Fruit fly (Drosophila melanogaster) whole organism, embryonic: Measurements from ENCODE around the gene Alp13.
A peak's percentile ranks its signal among the peaks of the same experiment; 100 is the strongest.

ENCODE experiments used
- Abd-B ChIP-seq: fragments of 200-800 bp; sonication (Bioruptor generic); optimal IDR thresholded peaks from 2 replicates; lab custom pipeline; 2018; ENCODE audit warnings: missing biosample characterization, mild to moderate bottlenecking, missing genetic modification characterization, moderate library complexity
- CG10274 ChIP-seq: fragments of 200-800 bp; sonication (Bioruptor generic); optimal IDR thresholded peaks from 3 replicates; lab custom pipeline; 2017; ENCODE audit warnings: missing biosample characterization, mild to moderate bottlenecking, missing genetic modification characterization
- CG10565 ChIP-seq: fragments of 200-800 bp; sonication (Bioruptor generic); optimal IDR thresholded peaks from 3 replicates; lab custom pipeline; 2016; ENCODE audit warnings: missing biosample characterization, mild to moderate bottlenecking, missing genetic modification characterization
- CG10654 ChIP-seq: fragments of 200-800 bp; sonication (Bioruptor generic); optimal IDR thresholded peaks from 2 replicates; lab custom pipeline; 2016; ENCODE audit warnings: missing biosample characterization, missing genetic modification characterization
- CG11085 ChIP-seq: fragments of 200-800 bp; sonication (Bioruptor generic); IDR thresholded peaks from 2 replicates; pipeline ENCODE4 v1.3.6; 2022; ENCODE audit warnings: missing biosample characterization, missing genetic modification characterization
- CG11696 ChIP-seq: fragments of 200-800 bp; sonication (Bioruptor generic); IDR thresholded peaks from 2 replicates; pipeline ENCODE4 v1.3.6; 2022; ENCODE audit warnings: missing biosample characterization, missing genetic modification characterization
- CG12659 ChIP-seq: fragments of 200-800 bp; sonication (Bioruptor generic); optimal IDR thresholded peaks from 3 replicates; lab custom pipeline; 2017; ENCODE audit warnings: mild to moderate bottlenecking, missing biosample characterization, missing genetic modification reagents, missing genetic modification characterization
- CG13775 ChIP-seq: fragments of 200-800 bp; sonication (Bioruptor generic); optimal IDR thresholded peaks from 3 replicates; lab custom pipeline; 2017; ENCODE audit warnings: missing biosample characterization, mild to moderate bottlenecking, missing genetic modification characterization
- CG13894 ChIP-seq: fragments of 200-800 bp; sonication (Bioruptor generic); optimal IDR thresholded peaks from 3 replicates; lab custom pipeline; 2018; ENCODE audit warnings: missing biosample characterization, mild to moderate bottlenecking, missing genetic modification characterization, moderate library complexity
- CG1529 ChIP-seq: fragments of 200-800 bp; sonication (Bioruptor generic); optimal IDR thresholded peaks from 3 replicates; lab custom pipeline; 2018; ENCODE audit warnings: missing biosample characterization, missing genetic modification characterization
- CG17568 ChIP-seq: fragments of 200-800 bp; sonication (Bioruptor generic); optimal IDR thresholded peaks from 2 replicates; lab custom pipeline; 2018; ENCODE audit warnings: missing biosample characterization, mild to moderate bottlenecking, missing genetic modification characterization, moderate library complexity
- CG17612 ChIP-seq: fragments of 200-800 bp; sonication (Bioruptor generic); IDR thresholded peaks from 2 replicates; pipeline ENCODE4 v1.3.6; 2022; ENCODE audit warnings: missing biosample characterization, missing genetic modification characterization
- CG17912 ChIP-seq: fragments of 200-800 bp; sonication (Bioruptor generic); optimal IDR thresholded peaks from 2 replicates; lab custom pipeline; 2018; ENCODE audit warnings: missing biosample characterization, mild to moderate bottlenecking, missing genetic modification characterization
- CG2712 ChIP-seq: fragments of 200-800 bp; optimal IDR thresholded peaks from 3 replicates; lab custom pipeline; 2019; ENCODE audit warnings: missing biosample characterization, mild to moderate bottlenecking, missing genetic modification characterization, moderate library complexity
- CG31365 ChIP-seq: fragments of 200-800 bp; sonication (Bioruptor generic); optimal IDR thresholded peaks from 2 replicates; lab custom pipeline; 2018; ENCODE audit warnings: missing biosample characterization, mild to moderate bottlenecking, missing genetic modification characterization
- CG34422 ChIP-seq: fragments of 200-800 bp; sonication (Bioruptor generic); IDR thresholded peaks from 3 replicates; pipeline ENCODE4 v1.3.6; 2022; ENCODE audit warnings: missing biosample characterization, missing genetic modification characterization
- CG4617 ChIP-seq: fragments of 200-800 bp; sonication (Bioruptor generic); optimal IDR thresholded peaks from 3 replicates; lab custom pipeline; 2016; ENCODE audit warnings: missing biosample characterization, missing genetic modification characterization, borderline replicate concordance
- CG4730 ChIP-seq: fragments of 200-800 bp; sonication (Bioruptor generic); IDR thresholded peaks from 2 replicates; pipeline ENCODE4 v1.3.6; 2022; ENCODE audit warnings: missing biosample characterization, missing genetic modification characterization
- CG6689 ChIP-seq: fragments of 200-800 bp; sonication (Bioruptor generic); IDR thresholded peaks from 2 replicates; pipeline ENCODE4 v1.3.6; 2022; ENCODE audit warnings: missing biosample characterization, missing genetic modification characterization
- CG6765 ChIP-seq: fragments of 200-800 bp; sonication (Bioruptor generic); optimal IDR thresholded peaks from 3 replicates; lab custom pipeline; 2017; ENCODE audit warnings: missing biosample characterization, mild to moderate bottlenecking, missing genetic modification characterization
- CG9437 ChIP-seq: fragments of 200-800 bp; sonication (Bioruptor generic); optimal IDR thresholded peaks from 2 replicates; lab custom pipeline; 2018; ENCODE audit warnings: missing biosample characterization, mild to moderate bottlenecking, missing genetic modification characterization
- CG9876 ChIP-seq: fragments of 200-800 bp; sonication (Bioruptor generic); optimal IDR thresholded peaks from 2 replicates; lab custom pipeline; 2016; ENCODE audit warnings: missing biosample characterization, missing genetic modification characterization
- Camta ChIP-seq: fragments of 200-800 bp; sonication (Bioruptor generic); optimal IDR thresholded peaks from 2 replicates; lab custom pipeline; 2016; ENCODE audit warnings: missing biosample characterization, missing genetic modification characterization
- CoRest ChIP-seq: fragments of 200-800 bp; sonication (Bioruptor generic); optimal IDR thresholded peaks from 3 replicates; lab custom pipeline; 2018; ENCODE audit warnings: missing biosample characterization, mild to moderate bottlenecking, missing genetic modification characterization, moderate library complexity
- Dref ChIP-seq: fragments of 200-800 bp; sonication (Bioruptor generic); IDR thresholded peaks from 2 replicates; pipeline ENCODE4 v1.3.6; 2022; ENCODE audit warnings: missing biosample characterization, missing genetic modification characterization
- HLH3B ChIP-seq: fragments of 200-800 bp; sonication (Bioruptor generic); IDR thresholded peaks from 2 replicates; pipeline ENCODE4 v1.3.6; 2022; ENCODE audit warnings: missing biosample characterization, missing genetic modification characterization
- HLH54F ChIP-seq: fragments of 200-800 bp; sonication (Bioruptor generic); optimal IDR thresholded peaks from 3 replicates; lab custom pipeline; 2016; ENCODE audit warnings: missing biosample characterization, missing genetic modification characterization
- Hand ChIP-seq: fragments of 200-800 bp; sonication (Bioruptor generic); optimal IDR thresholded peaks from 2 replicates; lab custom pipeline; 2017; ENCODE audit warnings: mild to moderate bottlenecking, missing biosample characterization, missing genetic modification reagents, missing genetic modification characterization
- Stat92E ChIP-seq, 3 experiments: fragments of >200 bp in 2 of 3; fragments of 200-800 bp in 1 of 3; sonication (Bioruptor generic) in 1 of 3; optimal IDR thresholded peaks; 2 replicates each; lab custom pipeline; 2017 to 2019; ENCODE audit warnings: missing biosample characterization in 3 of 3, missing genetic modification characterization in 3 of 3, mild to moderate bottlenecking in 1 of 3, moderate library complexity in 1 of 3
- Xrp1 ChIP-seq: fragments of 200-800 bp; sonication (Bioruptor generic); IDR thresholded peaks from 2 replicates; pipeline ENCODE4 v1.3.6; 2022; ENCODE audit warnings: missing biosample characterization, missing genetic modification characterization
- amos ChIP-seq: fragments of 200-800 bp; sonication (Bioruptor generic); IDR thresholded peaks from 2 replicates; pipeline ENCODE4 v1.3.6; 2022; ENCODE audit warnings: missing biosample characterization, missing genetic modification characterization; ENCODE audit not compliant: partially characterized antibody
- bbx ChIP-seq: fragments of 200-800 bp; sonication (Bioruptor generic); IDR thresholded peaks from 2 replicates; pipeline ENCODE4 v1.3.6; 2022; ENCODE audit warnings: missing biosample characterization, missing genetic modification characterization; ENCODE audit not compliant: partially characterized antibody
- bigmax ChIP-seq: fragments of 200-800 bp; sonication (Bioruptor generic); optimal IDR thresholded peaks from 2 replicates; lab custom pipeline; 2018; ENCODE audit warnings: missing biosample characterization, mild to moderate bottlenecking, missing genetic modification characterization
- crol ChIP-seq: fragments of 200-800 bp; sonication (Bioruptor generic); IDR thresholded peaks from 2 replicates; pipeline ENCODE4 v1.3.6; 2022; ENCODE audit warnings: missing biosample characterization, missing genetic modification characterization
- dan ChIP-seq: fragments of 200-800 bp; sonication (Bioruptor generic); IDR thresholded peaks from 2 replicates; pipeline ENCODE4 v1.3.6; 2022; ENCODE audit warnings: missing biosample characterization, missing genetic modification characterization
- dysf ChIP-seq: fragments of 200-800 bp; sonication (Bioruptor generic); IDR thresholded peaks from 3 replicates; pipeline ENCODE4 v1.3.6; 2022; ENCODE audit warnings: missing biosample characterization, missing genetic modification characterization
- gcm ChIP-seq: fragments of 200-800 bp; sonication (Bioruptor generic); optimal IDR thresholded peaks from 2 replicates; lab custom pipeline; 2019; ENCODE audit warnings: missing biosample characterization, mild to moderate bottlenecking, missing genetic modification characterization, moderate library complexity
- gem ChIP-seq: fragments of 200-800 bp; sonication (Bioruptor generic); optimal IDR thresholded peaks from 2 replicates; lab custom pipeline; 2019; ENCODE audit warnings: missing biosample characterization, mild to moderate bottlenecking, missing genetic modification characterization, moderate library complexity
- grn ChIP-seq: fragments of 200-800 bp; sonication (Bioruptor generic); optimal IDR thresholded peaks from 3 replicates; lab custom pipeline; 2017; ENCODE audit warnings: missing biosample characterization, missing genetic modification characterization
- gt ChIP-seq: fragments of 200-800 bp; sonication (Bioruptor generic); IDR thresholded peaks from 2 replicates; pipeline ENCODE4 v1.3.6; 2022; ENCODE audit warnings: missing biosample characterization, missing genetic modification characterization
- luna ChIP-seq: fragments of 200-800 bp; sonication (Bioruptor generic); optimal IDR thresholded peaks from 2 replicates; lab custom pipeline; 2016; ENCODE audit warnings: missing biosample characterization, missing genetic modification characterization
- maf-S ChIP-seq: fragments of 200-800 bp; sonication (Bioruptor generic); optimal IDR thresholded peaks from 2 replicates; lab custom pipeline; 2016; ENCODE audit warnings: missing biosample characterization, missing genetic modification characterization
- pb ChIP-seq: fragments of 200-800 bp; sonication (Bioruptor generic); optimal IDR thresholded peaks from 3 replicates; lab custom pipeline; 2016; ENCODE audit warnings: missing biosample characterization, missing genetic modification characterization
- rib ChIP-seq: fragments of 200-800 bp; sonication (Bioruptor generic); IDR thresholded peaks from 2 replicates; pipeline ENCODE4 v1.3.6; 2022; ENCODE audit warnings: missing biosample characterization, missing genetic modification characterization
- run ChIP-seq: fragments of 200-800 bp; sonication (Bioruptor generic); optimal IDR thresholded peaks from 3 replicates; lab custom pipeline; 2018; ENCODE audit warnings: missing biosample characterization, mild to moderate bottlenecking, missing genetic modification characterization
- sens-2 ChIP-seq: fragments of 200-800 bp; sonication (Bioruptor generic); IDR thresholded peaks from 2 replicates; pipeline ENCODE4 v1.3.6; 2022; ENCODE audit warnings: missing biosample characterization, missing genetic modification characterization
- sim ChIP-seq: fragments of 200-800 bp; sonication (Bioruptor generic); IDR thresholded peaks from 2 replicates; pipeline ENCODE4 v1.3.6; 2022; ENCODE audit warnings: missing biosample characterization, missing genetic modification characterization
- slbo ChIP-seq: fragments of 200-800 bp; sonication (Bioruptor generic); IDR thresholded peaks from 2 replicates; pipeline ENCODE4 v1.3.6; 2022; ENCODE audit warnings: missing biosample characterization, missing genetic modification characterization
- stc ChIP-seq: fragments of 200-800 bp; sonication (Bioruptor generic); IDR thresholded peaks from 2 replicates; pipeline ENCODE4 v1.3.6; 2022; ENCODE audit warnings: missing biosample characterization, missing genetic modification characterization
- usp ChIP-seq: fragments of >200 bp; optimal IDR thresholded peaks from 2 replicates; lab custom pipeline; 2017; ENCODE audit warnings: missing biosample characterization, missing genetic modification characterization
- vfl ChIP-seq: fragments of 200-800 bp; sonication (Bioruptor generic); optimal IDR thresholded peaks from 2 replicates; lab custom pipeline; 2016; ENCODE audit warnings: missing biosample characterization, missing genetic modification characterization
- vvl ChIP-seq: fragments of 200-800 bp; sonication (Bioruptor generic); IDR thresholded peaks from 2 replicates; pipeline ENCODE4 v1.3.6; 2022; ENCODE audit warnings: missing biosample characterization, missing genetic modification characterization
- yki ChIP-seq: fragments of >200 bp; optimal IDR thresholded peaks from 3 replicates; lab custom pipeline; 2018

Alp13 gene

dm6 chr3R:10111815-10112185, 36.6 kb upstream of the Alp13 start (continued):
- TF ChIP-seq HLH3B (GFP tag; lab: Robert Waterston, UW) = no peak
- no peak for TF ChIP-seq CG13775 (GFP tag; lab: Kevin White, UChicago)
- no peak for TF ChIP-seq dan (GFP tag; lab: Robert Waterston, UW)
- TF ChIP-seq usp (GFP tag; lab: Kevin White, UChicago) = no peak
- no peak for TF ChIP-seq stc (GFP tag; lab: Robert Waterston, UW)
- no peak for TF ChIP-seq CG31365 (tag; lab: Kevin White, UChicago)
- no peak for TF ChIP-seq Stat92E (GFP tag; optimal IDR thresholded peaks at IDR 0.05; lab: Kevin White, UChicago)
- no peak for TF ChIP-seq Xrp1 (GFP tag; lab: Robert Waterston, UW)
- TF ChIP-seq luna = no peak
- peak; percentile 55 for TF ChIP-seq gem (tag; lab: Kevin White, UChicago)
- no peak for TF ChIP-seq Abd-B (GFP tag; lab: Kevin White, UChicago)
- no peak for TF ChIP-seq bigmax (GFP tag; lab: Kevin White, UChicago)
- TF ChIP-seq CG9876 (GFP tag; lab: Kevin White, UChicago) = no peak
- TF ChIP-seq CG9437 (GFP tag; lab: Kevin White, UChicago) = peak; percentile 26
- TF ChIP-seq CG17912 (GFP tag; lab: Kevin White, UChicago) = no peak
- no peak for TF ChIP-seq CG10565 (GFP tag; lab: Kevin White, UChicago)
- no peak for TF ChIP-seq HLH54F (GFP tag; lab: Kevin White, UChicago)
- TF ChIP-seq CG6765 = no peak
- 0 out of 3 replicates have a peak, but pooled peaks have one; percentile 16 for TF ChIP-seq dysf (GFP tag; lab: Robert Waterston, UW)
- TF ChIP-seq CG1529 (GFP tag; lab: Kevin White, UChicago) = no peak
- no peak for TF ChIP-seq CG6689
- TF ChIP-seq CG17612 (GFP tag; lab: Robert Waterston, UW) = no peak
- no peak for TF ChIP-seq CG34422 (GFP tag; lab: Robert Waterston, UW)
- no peak for TF ChIP-seq CG11696 (GFP tag; lab: Robert Waterston, UW)
- no peak for TF ChIP-seq gcm (GFP tag; lab: Kevin White, UChicago)
- no peak for TF ChIP-seq maf-S
- TF ChIP-seq pb (GFP tag; lab: Kevin White, UChicago) = no peak
- TF ChIP-seq run (tag; lab: Kevin White, UChicago) = no peak
- no peak for TF ChIP-seq CG10274 (GFP tag; lab: Kevin White, UChicago)
- no peak for TF ChIP-seq Camta (GFP tag; lab: Kevin White, UChicago)
- TF ChIP-seq gt (GFP tag; lab: Robert Waterston, UW) = no peak
- TF ChIP-seq CG17568 (GFP tag; lab: Kevin White, UChicago) = no peak
- TF ChIP-seq CG4730 = no peak
- TF ChIP-seq amos (GFP tag; lab: Robert Waterston, UW) = no peak
- TF ChIP-seq Dref (GFP tag; lab: Robert Waterston, UW) = no peak
- no peak for TF ChIP-seq CG13894 (tag; lab: Kevin White, UChicago)
- no peak for TF ChIP-seq grn (GFP tag; lab: Kevin White, UChicago)
- no peak for TF ChIP-seq vvl
- no peak for TF ChIP-seq yki (lab: Kevin White, UChicago)
- no peak for TF ChIP-seq CoRest (tag; lab: Kevin White, UChicago)
- no peak for TF ChIP-seq CG11085
- no peak for TF ChIP-seq sens-2 (GFP tag; lab: Robert Waterston, UW)
- no peak for TF ChIP-seq slbo (GFP tag; lab: Robert Waterston, UW)
- no peak for TF ChIP-seq Hand (GFP tag; lab: Kevin White, UChicago)
- no peak for TF ChIP-seq vfl
- no peak for TF ChIP-seq CG4617 (GFP tag; lab: Kevin White, UChicago)
- peak; percentile 18 for TF ChIP-seq CG12659
- no peak for TF ChIP-seq CG10654
- no peak for TF ChIP-seq rib
- TF ChIP-seq CG2712 (tag; lab: Kevin White, UChicago) = peak; percentile 46
- TF ChIP-seq sim (GFP tag; lab: Robert Waterston, UW) = no peak
- no peak for TF ChIP-seq crol
- TF ChIP-seq bbx = no peak
